Worm (Caenorhabditis elegans) whole organism, L2 larva: ENCODE data around the gene srh-97.

Experiments used
- ZK546.5 ChIP-seq: sonication (generic microtip); optimal IDR thresholded peaks from 2 replicates; lab custom pipeline; 2017; ENCODE audit warnings: missing biosample characterization, missing genetic modification characterization
- lsy-2 ChIP-seq, 2 experiments: fragments of 150-350 bp in 1 of 2; sonication (generic microtip) in 1 of 2; optimal IDR thresholded peaks; 2 replicates each; lab custom pipeline; 2014 to 2017; ENCODE audit warnings: missing biosample characterization in 2 of 2, missing genetic modification characterization in 2 of 2
- nhr-12 ChIP-seq: fragments of 150-350 bp; optimal IDR thresholded peaks from 2 replicates; lab custom pipeline; 2014; ENCODE audit warnings: missing biosample characterization, missing genetic modification characterization
- zag-1 ChIP-seq: fragments of 150-350 bp; optimal IDR thresholded peaks from 2 replicates; lab custom pipeline; 2014; ENCODE audit warnings: missing biosample characterization, missing genetic modification characterization

DNA sequence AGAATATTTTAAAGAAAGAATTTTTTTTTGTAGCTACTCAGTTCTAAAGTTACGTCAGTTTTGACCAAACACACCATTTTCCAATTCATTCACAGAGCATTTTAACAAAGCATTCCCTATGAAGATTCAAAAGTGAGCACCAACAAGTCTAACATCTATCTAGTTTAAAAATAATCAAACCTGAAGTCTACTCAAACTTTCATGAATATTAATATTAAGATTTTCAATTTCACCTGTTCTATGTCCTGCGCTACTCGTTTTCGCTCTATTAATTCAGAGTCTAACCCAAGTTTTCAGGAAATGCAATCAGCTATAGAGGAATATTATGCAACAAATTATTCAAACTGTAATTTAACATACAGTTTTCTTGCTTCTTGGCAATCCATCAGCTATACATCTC, 44.8 kb upstream of the srh-97 start, which contains the start of gene srh-119:
- TF ChIP-seq ZK546.5 (no peak), nhr-12 (tag; lab: Kevin White, UChicago) (no peak), lsy-2 (tag; optimal IDR thresholded peaks at IDR 0.05; lab: Kevin White, UChicago) (no peak), zag-1 (no peak)
